Fruit fly (Drosophila melanogaster) whole organism, embryonic: ENCODE measurements around the gene Fnta.

Source experiments
- B-H1 ChIP-seq: fragments of 200-800 bp; sonication (Bioruptor generic); IDR thresholded peaks from 3 replicates; pipeline ENCODE4 v1.3.6; 2022; ENCODE audit warnings: missing biosample characterization, missing genetic modification characterization
- CG10321 ChIP-seq: fragments of 200-800 bp; sonication (Bioruptor generic); IDR thresholded peaks from 2 replicates; pipeline ENCODE4 v1.3.6; 2022; ENCODE audit warnings: missing biosample characterization, missing genetic modification characterization
- CG10431 ChIP-seq: fragments of 200-800 bp; sonication (Bioruptor generic); optimal IDR thresholded peaks from 3 replicates; lab custom pipeline; 2018; ENCODE audit warnings: missing biosample characterization, mild to moderate bottlenecking, missing genetic modification characterization
- CG10543 ChIP-seq: fragments of 200-800 bp; sonication (Bioruptor generic); optimal IDR thresholded peaks from 3 replicates; lab custom pipeline; 2017; ENCODE audit warnings: missing biosample characterization, mild to moderate bottlenecking, missing genetic modification characterization, moderate library complexity
- CG12236 ChIP-seq: fragments of 200-800 bp; sonication (Bioruptor generic); optimal IDR thresholded peaks from 2 replicates; lab custom pipeline; 2016; ENCODE audit warnings: missing biosample characterization, missing genetic modification characterization
- CG12769 ChIP-seq: fragments of 200-800 bp; sonication (Bioruptor generic); optimal IDR thresholded peaks from 2 replicates; lab custom pipeline; 2019; ENCODE audit warnings: missing biosample characterization, mild to moderate bottlenecking, missing genetic modification characterization, moderate library complexity
- CG13424 ChIP-seq: fragments of 200-800 bp; sonication (Bioruptor generic); optimal IDR thresholded peaks from 2 replicates; lab custom pipeline; 2019; ENCODE audit warnings: missing biosample characterization, mild to moderate bottlenecking, missing genetic modification characterization, moderate library complexity
- CG14710 ChIP-seq: fragments of 200-800 bp; sonication (Bioruptor generic); optimal IDR thresholded peaks from 3 replicates; lab custom pipeline; 2019; ENCODE audit warnings: missing biosample characterization, mild to moderate bottlenecking, missing genetic modification characterization, moderate library complexity
- CG15073 ChIP-seq: fragments of 200-800 bp; sonication (Bioruptor generic); optimal IDR thresholded peaks from 2 replicates; lab custom pipeline; 2016; ENCODE audit warnings: missing biosample characterization, missing genetic modification characterization
- CG1529 ChIP-seq: fragments of 200-800 bp; sonication (Bioruptor generic); optimal IDR thresholded peaks from 3 replicates; lab custom pipeline; 2018; ENCODE audit warnings: missing biosample characterization, missing genetic modification characterization
- CG15696 ChIP-seq: fragments of 200-800 bp; sonication (Bioruptor generic); optimal IDR thresholded peaks from 2 replicates; lab custom pipeline; 2019; ENCODE audit warnings: missing biosample characterization, mild to moderate bottlenecking, missing genetic modification characterization, moderate library complexity
- CG17359 ChIP-seq: fragments of 200-800 bp; sonication (Bioruptor generic); optimal IDR thresholded peaks from 3 replicates; lab custom pipeline; 2018; ENCODE audit warnings: missing biosample characterization, mild to moderate bottlenecking, missing genetic modification characterization, moderate library complexity
- CG17612 ChIP-seq: fragments of 200-800 bp; sonication (Bioruptor generic); IDR thresholded peaks from 2 replicates; pipeline ENCODE4 v1.3.6; 2022; ENCODE audit warnings: missing biosample characterization, missing genetic modification characterization
- CG1792 ChIP-seq: fragments of 200-800 bp; sonication (Bioruptor generic); optimal IDR thresholded peaks from 2 replicates; lab custom pipeline; 2016; ENCODE audit warnings: missing biosample characterization, missing genetic modification characterization
- CG2202 ChIP-seq: fragments of 200-800 bp; sonication (Bioruptor generic); optimal IDR thresholded peaks from 2 replicates; lab custom pipeline; 2018; ENCODE audit warnings: missing biosample characterization, mild to moderate bottlenecking, missing genetic modification characterization
- CG30403 ChIP-seq: fragments of 200-800 bp; sonication (Bioruptor generic); optimal IDR thresholded peaks from 3 replicates; lab custom pipeline; 2016; ENCODE audit warnings: missing biosample characterization, missing genetic modification characterization
- CG6765 ChIP-seq: fragments of 200-800 bp; sonication (Bioruptor generic); optimal IDR thresholded peaks from 3 replicates; lab custom pipeline; 2017; ENCODE audit warnings: missing biosample characterization, mild to moderate bottlenecking, missing genetic modification characterization
- CG8388 ChIP-seq: fragments of 200-800 bp; sonication (Bioruptor generic); optimal IDR thresholded peaks from 2 replicates; lab custom pipeline; 2019; ENCODE audit warnings: missing biosample characterization, mild to moderate bottlenecking, missing genetic modification characterization, moderate library complexity
- D ChIP-seq, 2 experiments: fragments of 200-800 bp in 1 of 2; fragments of >200 bp in 1 of 2; sonication (Bioruptor generic) in 1 of 2; optimal IDR thresholded peaks; 2 replicates in 1 of 2; 3 replicates in 1 of 2; lab custom pipeline; 2017; ENCODE audit warnings: mild to moderate bottlenecking in 1 of 2, missing biosample characterization in 1 of 2, missing genetic modification characterization in 1 of 2, missing genetic modification reagents in 1 of 2
- Eip74EF ChIP-seq, 2 experiments: fragments of 200-800 bp in 1 of 2; fragments of >200 bp in 1 of 2; sonication (Bioruptor generic) in 1 of 2; optimal IDR thresholded peaks; 2 replicates each; lab custom pipeline; 2017 to 2019; ENCODE audit warnings: missing biosample characterization in 2 of 2, missing genetic modification characterization in 2 of 2, mild to moderate bottlenecking in 1 of 2, moderate library complexity in 1 of 2
- Fer1 ChIP-seq: fragments of 200-800 bp; sonication (Bioruptor generic); optimal IDR thresholded peaks from 2 replicates; lab custom pipeline; 2017; ENCODE audit warnings: missing biosample characterization, mild to moderate bottlenecking, missing genetic modification characterization
- Fer3 ChIP-seq: fragments of 200-800 bp; sonication (Bioruptor generic); optimal IDR thresholded peaks from 2 replicates; lab custom pipeline; 2018; ENCODE audit warnings: missing biosample characterization, mild to moderate bottlenecking, missing genetic modification characterization, moderate library complexity
- Mes4 ChIP-seq: fragments of 200-800 bp; sonication (Bioruptor generic); optimal IDR thresholded peaks from 2 replicates; lab custom pipeline; 2016; ENCODE audit warnings: missing biosample characterization, missing genetic modification characterization
- Neu2 ChIP-seq: fragments of 200-800 bp; sonication (Bioruptor generic); optimal IDR thresholded peaks from 3 replicates; lab custom pipeline; 2016; ENCODE audit warnings: missing biosample characterization, missing genetic modification characterization, borderline replicate concordance
- NfI ChIP-seq: fragments of 200-800 bp; sonication (Bioruptor generic); optimal IDR thresholded peaks from 3 replicates; lab custom pipeline; 2018; ENCODE audit warnings: missing biosample characterization, mild to moderate bottlenecking, missing genetic modification characterization, moderate library complexity
- Pdp1 ChIP-seq, 2 experiments: fragments of 200-800 bp; sonication (Bioruptor generic); optimal IDR thresholded peaks; 3 replicates each; lab custom pipeline; 2016; ENCODE audit warnings: missing biosample characterization in 2 of 2, missing genetic modification characterization in 2 of 2, mild to moderate bottlenecking in 1 of 2, moderate library complexity in 1 of 2
- Sox102F ChIP-seq: fragments of 200-800 bp; sonication (Bioruptor generic); optimal IDR thresholded peaks from 2 replicates; lab custom pipeline; 2018; ENCODE audit warnings: missing biosample characterization, mild to moderate bottlenecking, missing genetic modification characterization, moderate library complexity
- Spps ChIP-seq: fragments of 200-800 bp; sonication (Bioruptor generic); optimal IDR thresholded peaks from 2 replicates; lab custom pipeline; 2018; ENCODE audit warnings: missing biosample characterization, mild to moderate bottlenecking, missing genetic modification characterization
- Sry-β ChIP-seq: fragments of 200-800 bp; sonication (Bioruptor generic); optimal IDR thresholded peaks from 2 replicates; lab custom pipeline; 2018; ENCODE audit warnings: missing biosample characterization, mild to moderate bottlenecking, missing genetic modification characterization, moderate library complexity
- Ssrp ChIP-seq: fragments of 200-800 bp; sonication (Bioruptor generic); optimal IDR thresholded peaks from 2 replicates; lab custom pipeline; 2018; ENCODE audit warnings: missing biosample characterization, mild to moderate bottlenecking, missing genetic modification characterization, moderate library complexity
- Trl ChIP-seq, 3 experiments: fragments of >200 bp in 2 of 3; fragments of 200-800 bp in 1 of 3; sonication (Bioruptor generic) in 1 of 3; optimal IDR thresholded peaks; 2 replicates in 1 of 3; 3 replicates in 2 of 3; lab custom pipeline; 2016 to 2017; ENCODE audit warnings: missing biosample characterization in 1 of 3, missing genetic modification characterization in 1 of 3
- ac ChIP-seq: fragments of 200-800 bp; sonication (Bioruptor generic); optimal IDR thresholded peaks from 3 replicates; lab custom pipeline; 2017; ENCODE audit warnings: missing biosample characterization, mild to moderate bottlenecking, missing genetic modification characterization
- exex ChIP-seq: fragments of 200-800 bp; sonication (Bioruptor generic); optimal IDR thresholded peaks from 4 replicates; lab custom pipeline; 2018; ENCODE audit warnings: missing biosample characterization, mild to moderate bottlenecking, missing genetic modification characterization, moderate library complexity
- fd64A ChIP-seq: fragments of 200-800 bp; sonication (Bioruptor generic); optimal IDR thresholded peaks from 3 replicates; lab custom pipeline; 2018; ENCODE audit warnings: missing biosample characterization, mild to moderate bottlenecking, missing genetic modification characterization
- gsb-n ChIP-seq: fragments of 200-800 bp; sonication (Bioruptor generic); optimal IDR thresholded peaks from 3 replicates; lab custom pipeline; 2018; ENCODE audit warnings: missing biosample characterization, mild to moderate bottlenecking, missing genetic modification characterization
- hkb ChIP-seq, 2 experiments: fragments of 200-800 bp in 1 of 2; fragments of >200 bp in 1 of 2; sonication (Bioruptor generic) in 1 of 2; IDR thresholded peaks in 1 of 2; optimal IDR thresholded peaks in 1 of 2; 2 replicates each; pipeline versions ENCODE4 v1.3.6 to Lab custom; 2017 to 2022; ENCODE audit warnings: missing biosample characterization in 1 of 2, missing genetic modification characterization in 1 of 2
- kni ChIP-seq: fragments of 200-800 bp; sonication (Bioruptor generic); optimal IDR thresholded peaks from 3 replicates; lab custom pipeline; 2017; ENCODE audit warnings: mild to moderate bottlenecking, missing biosample characterization, missing genetic modification reagents, missing genetic modification characterization
- lola ChIP-seq, 3 experiments: fragments of >200 bp in 2 of 3; fragments of 200-800 bp in 1 of 3; sonication (Bioruptor generic) in 1 of 3; optimal IDR thresholded peaks; 2 replicates each; lab custom pipeline; 2017 to 2019; ENCODE audit warnings: missing biosample characterization in 3 of 3, missing genetic modification characterization in 3 of 3, mild to moderate bottlenecking in 1 of 3, moderate library complexity in 1 of 3
- oc ChIP-seq: fragments of 200-800 bp; sonication (Bioruptor generic); optimal IDR thresholded peaks from 2 replicates; lab custom pipeline; 2018; ENCODE audit warnings: missing biosample characterization, mild to moderate bottlenecking, missing genetic modification characterization, moderate library complexity
- org-1 ChIP-seq: fragments of 200-800 bp; sonication (Bioruptor generic); optimal IDR thresholded peaks from 2 replicates; lab custom pipeline; 2017; ENCODE audit warnings: missing biosample characterization, missing genetic modification characterization
- pnt ChIP-seq: fragments of 200-800 bp; sonication (Bioruptor generic); optimal IDR thresholded peaks from 3 replicates; lab custom pipeline; 2016; ENCODE audit warnings: missing biosample characterization, missing genetic modification characterization
- ranshi ChIP-seq: fragments of 200-800 bp; sonication (Bioruptor generic); IDR thresholded peaks from 2 replicates; pipeline ENCODE4 v1.3.6; 2022; ENCODE audit warnings: missing biosample characterization, missing genetic modification characterization
- slp2 ChIP-seq: fragments of 200-800 bp; sonication (Bioruptor generic); optimal IDR thresholded peaks from 2 replicates; lab custom pipeline; 2016; ENCODE audit warnings: missing biosample characterization, missing genetic modification characterization
- stc ChIP-seq: fragments of 200-800 bp; sonication (Bioruptor generic); IDR thresholded peaks from 2 replicates; pipeline ENCODE4 v1.3.6; 2022; ENCODE audit warnings: missing biosample characterization, missing genetic modification characterization
- zen ChIP-seq: fragments of 200-800 bp; sonication (Bioruptor generic); optimal IDR thresholded peaks from 3 replicates; lab custom pipeline; 2018; ENCODE audit warnings: missing biosample characterization, mild to moderate bottlenecking, missing genetic modification characterization, moderate library complexity

The Fnta gene

dm6 chr2L:4838494-4839320, 8.2 kb upstream of the Fnta start (continued):
- peak; percentile 65 for TF ChIP-seq CG10431 (GFP tag; lab: Kevin White, UChicago)
- TF ChIP-seq CG12769 (tag; lab: Kevin White, UChicago) = no peak
- peak; percentile 37 for TF ChIP-seq CG2202
- TF ChIP-seq Ssrp = peak; percentile 1
- TF ChIP-seq CG15073 = no peak
- TF ChIP-seq CG13424 (tag; lab: Kevin White, UChicago) = peak; percentile 23
- no peak for TF ChIP-seq Sry-β (GFP tag; lab: Kevin White, UChicago)
- peak; percentile 5 for TF ChIP-seq Spps
- TF ChIP-seq Fer1 (GFP tag; lab: Kevin White, UChicago) = peak; percentile 28
- TF ChIP-seq zen (tag; lab: Kevin White, UChicago) = peak; percentile 61
- TF ChIP-seq pnt (GFP tag; lab: Kevin White, UChicago) = no peak
- TF ChIP-seq ac (GFP tag; lab: Kevin White, UChicago) = peak; percentile 33
- TF ChIP-seq Pdp1 (GFP tag; optimal IDR thresholded peaks at IDR 0.05; lab: Kevin White, UChicago) = peak in 1 of 2 experiments; percentile 4
- peak; percentile 32 for TF ChIP-seq CG10543 (GFP tag; lab: Kevin White, UChicago)
- peak; percentile 87 for TF ChIP-seq kni (GFP tag; lab: Kevin White, UChicago)
- peak; percentile 42 for TF ChIP-seq CG14710 (tag; lab: Kevin White, UChicago)
- TF ChIP-seq CG12236 (GFP tag; lab: Kevin White, UChicago) = no peak
- no peak for TF ChIP-seq CG30403 (GFP tag; lab: Kevin White, UChicago)
- TF ChIP-seq Sox102F (GFP tag; lab: Kevin White, UChicago) = peak; percentile 55
- no peak for TF ChIP-seq Neu2 (GFP tag; lab: Kevin White, UChicago)
- peak; percentile 33 for TF ChIP-seq CG8388
- TF ChIP-seq Eip74EF (GFP tag; optimal IDR thresholded peaks at IDR 0.05; lab: Kevin White, UChicago) = peak in 1 of 2 experiments; percentile 16
- no peak for TF ChIP-seq hkb (optimal IDR thresholded peaks at IDR 0.05; lab: Kevin White, UChicago)
- 0 out of 2 replicates have a peak, but pooled peaks have one; percentile 47 for TF ChIP-seq hkb (GFP tag; IDR thresholded peaks at IDR 0.05; lab: Robert Waterston, UW)
- no peak for TF ChIP-seq NfI (GFP tag; lab: Kevin White, UChicago)
- peak; percentile 31; the same call in 1 of the 2 replicates for TF ChIP-seq stc (GFP tag; lab: Robert Waterston, UW)
- TF ChIP-seq ranshi (GFP tag; lab: Robert Waterston, UW) = no peak
- peak in 1 of 3 experiments; percentile 35 for TF ChIP-seq lola (GFP tag; optimal IDR thresholded peaks at IDR 0.05; lab: Kevin White, UChicago)
- TF ChIP-seq gsb-n = peak; percentile 15
- peak; percentile 13 for TF ChIP-seq Mes4
- no peak for TF ChIP-seq B-H1 (GFP tag; lab: Robert Waterston, UW)
- peak; percentile 19 for TF ChIP-seq CG6765 (GFP tag; lab: Kevin White, UChicago)
- no peak for TF ChIP-seq CG17612 (GFP tag; lab: Robert Waterston, UW)
- peak; percentile 42 for TF ChIP-seq CG1529
- peak; percentile 22 for TF ChIP-seq exex (tag; lab: Kevin White, UChicago)
- TF ChIP-seq Fer3 = peak; percentile 45
- TF ChIP-seq CG15696 (tag; lab: Kevin White, UChicago) = peak; percentile 48
- TF ChIP-seq oc = peak; percentile 59
- peak; percentile 29 for TF ChIP-seq org-1
- no peak for TF ChIP-seq D (optimal IDR thresholded peaks at IDR 0.05; lab: Kevin White, UChicago)
- TF ChIP-seq D (GFP tag; optimal IDR thresholded peaks at IDR 0.05; lab: Kevin White, UChicago) = peak; percentile 49
- peak; percentile 85 for TF ChIP-seq CG17359 (tag; lab: Kevin White, UChicago)
- TF ChIP-seq CG10321 (GFP tag; lab: Robert Waterston, UW) = no peak
- TF ChIP-seq fd64A (GFP tag; lab: Kevin White, UChicago) = peak; percentile 92
- no peak for TF ChIP-seq slp2 (GFP tag; lab: Kevin White, UChicago)
- TF ChIP-seq Trl (optimal IDR thresholded peaks at IDR 0.05; lab: Kevin White, UChicago) = no peak
- TF ChIP-seq Trl (GFP tag; optimal IDR thresholded peaks at IDR 0.05; lab: Kevin White, UChicago) = peak; percentile 50
- peak; percentile 68 for TF ChIP-seq CG1792 (GFP tag; lab: Kevin White, UChicago)
